Worm (Caenorhabditis elegans): ENCODE measurements around the gene ZK632.2.

DNA sequence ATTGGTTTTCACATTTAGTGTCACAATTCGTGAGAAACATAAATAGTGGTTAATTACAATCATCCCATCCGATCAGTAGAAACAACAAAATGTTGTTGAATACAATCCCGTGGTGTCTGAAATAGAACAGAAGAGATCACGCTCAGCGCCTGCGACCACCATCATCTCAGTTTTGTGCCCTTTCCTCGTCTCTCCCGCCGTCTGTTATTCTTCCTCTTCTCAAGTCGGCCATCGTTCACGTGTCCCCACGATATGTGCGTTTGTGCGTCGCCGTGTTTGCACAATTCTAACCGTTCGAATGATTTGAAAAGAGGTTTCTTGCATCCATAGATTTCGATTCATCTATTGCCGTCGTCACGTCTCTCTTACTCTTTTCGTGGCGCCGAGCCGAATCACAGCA, 19.9 kb downstream of the ZK632.2 start, which contains the start of gene panl-3:
- TF ChIP-seq aly-2 (tag; optimal IDR thresholded peaks at IDR 0.05) (no peak), nhr-77 (tag; optimal IDR thresholded peaks at IDR 0.05) (no peak), lin-29 (GFP tag; IDR thresholded peaks at IDR 0.05) (no peak), ceh-82 (tag; optimal IDR thresholded peaks at IDR 0.05) (no peak), nhr-102 (tag; optimal IDR thresholded peaks at IDR 0.05) (no peak), ztf-11 (tag; optimal IDR thresholded peaks at IDR 0.05) (no peak), nhr-10 (tag; optimal IDR thresholded peaks at IDR 0.05) (no peak), fos-1 (tag; optimal IDR thresholded peaks at IDR 0.05) (no peak), nhr-28 (tag; optimal IDR thresholded peaks at IDR 0.05) (peak; percentile 32), zag-1 (tag; optimal IDR thresholded peaks at IDR 0.05) (no peak), madf-9 (GFP tag; conservative IDR thresholded peaks at IDR 0.05) (no peak)

All from whole organism, L4 larva.